Fruit fly (Drosophila melanogaster) whole organism, prepupa: ENCODE data around the gene ovm.

ENCODE experiments used
- Blimp-1 ChIP-seq: fragments of 200-800 bp; sonication (Bioruptor generic); optimal IDR thresholded peaks from 3 replicates; lab custom pipeline; 2017; ENCODE audit warnings: missing biosample characterization, missing genetic modification characterization, mild to moderate bottlenecking, moderate library complexity, missing genetic modification reagents
- CG10631 ChIP-seq: fragments of 200-800 bp; sonication (Bioruptor generic); optimal IDR thresholded peaks from 2 replicates; lab custom pipeline; 2016; ENCODE audit warnings: missing biosample characterization, missing genetic modification characterization
- CG10669 ChIP-seq: fragments of 200-800 bp; sonication (Bioruptor generic); optimal IDR thresholded peaks from 3 replicates; lab custom pipeline; 2018; ENCODE audit warnings: missing biosample characterization, mild to moderate bottlenecking, missing genetic modification characterization, moderate library complexity
- CG16779 ChIP-seq: fragments of 200-800 bp; sonication (Bioruptor generic); optimal IDR thresholded peaks from 3 replicates; lab custom pipeline; 2017; ENCODE audit warnings: missing biosample characterization, mild to moderate bottlenecking, missing genetic modification characterization
- CG3032 ChIP-seq: fragments of 200-800 bp; optimal IDR thresholded peaks from 2 replicates; lab custom pipeline; 2019; ENCODE audit warnings: missing biosample characterization, mild to moderate bottlenecking, missing genetic modification characterization, moderate library complexity
- CG4318 ChIP-seq: fragments of 200-800 bp; sonication (Bioruptor generic); optimal IDR thresholded peaks from 3 replicates; lab custom pipeline; 2017; ENCODE audit warnings: missing biosample characterization, mild to moderate bottlenecking, missing genetic modification characterization
- CG6792 ChIP-seq: fragments of 200-800 bp; sonication (Bioruptor generic); optimal IDR thresholded peaks from 3 replicates; lab custom pipeline; 2016; ENCODE audit warnings: missing biosample characterization, missing genetic modification characterization
- CG6854 ChIP-seq: fragments of 200-800 bp; sonication (Bioruptor generic); optimal IDR thresholded peaks from 2 replicates; lab custom pipeline; 2017; ENCODE audit warnings: missing biosample characterization, mild to moderate bottlenecking, missing genetic modification characterization
- CG7368 ChIP-seq: fragments of 200-800 bp; sonication (Bioruptor generic); optimal IDR thresholded peaks from 3 replicates; lab custom pipeline; 2016; ENCODE audit warnings: missing biosample characterization, missing genetic modification characterization
- CG8632 ChIP-seq: fragments of 200-800 bp; sonication (Bioruptor generic); optimal IDR thresholded peaks from 3 replicates; lab custom pipeline; 2016; ENCODE audit warnings: missing biosample characterization, missing genetic modification characterization
- Eip78C ChIP-seq: fragments of 200-800 bp; sonication (Bioruptor generic); peaks from one replicate; lab custom pipeline; 2016; ENCODE audit warnings: missing biosample characterization, missing genetic modification characterization
- Ets21C ChIP-seq: fragments of 200-800 bp; sonication (Bioruptor generic); optimal IDR thresholded peaks from 3 replicates; lab custom pipeline; 2016; ENCODE audit warnings: missing biosample characterization, missing genetic modification characterization
- Hr4 ChIP-seq: fragments of 200-800 bp; sonication (Bioruptor generic); optimal IDR thresholded peaks from 3 replicates; lab custom pipeline; 2016; ENCODE audit warnings: missing biosample characterization, missing genetic modification characterization
- Lpt ChIP-seq: fragments of 200-800 bp; sonication (Bioruptor generic); optimal IDR thresholded peaks from 3 replicates; lab custom pipeline; 2016; ENCODE audit warnings: missing biosample characterization, missing genetic modification characterization
- achi ChIP-seq: fragments of 200-800 bp; sonication (Bioruptor generic); optimal IDR thresholded peaks from 3 replicates; lab custom pipeline; 2016; ENCODE audit warnings: missing biosample characterization, missing genetic modification characterization
- esn ChIP-seq: fragments of 200-800 bp; sonication (Bioruptor generic); optimal IDR thresholded peaks from 2 replicates; lab custom pipeline; 2016; ENCODE audit warnings: missing biosample characterization, mild to moderate bottlenecking, missing genetic modification characterization, moderate library complexity
- spab ChIP-seq: fragments of 200-800 bp; sonication (Bioruptor generic); optimal IDR thresholded peaks from 2 replicates; lab custom pipeline; 2017; ENCODE audit warnings: missing biosample characterization, mild to moderate bottlenecking, missing genetic modification characterization, missing genetic modification reagents
- ss ChIP-seq, 2 experiments: fragments of 200-800 bp; sonication (Bioruptor generic); optimal IDR thresholded peaks; 2 replicates in 1 of 2; 3 replicates in 1 of 2; lab custom pipeline; 2017 to 2018; ENCODE audit warnings: mild to moderate bottlenecking in 2 of 2, missing biosample characterization in 2 of 2, missing genetic modification characterization in 2 of 2, moderate library complexity in 1 of 2

The ovm gene

DNA sequence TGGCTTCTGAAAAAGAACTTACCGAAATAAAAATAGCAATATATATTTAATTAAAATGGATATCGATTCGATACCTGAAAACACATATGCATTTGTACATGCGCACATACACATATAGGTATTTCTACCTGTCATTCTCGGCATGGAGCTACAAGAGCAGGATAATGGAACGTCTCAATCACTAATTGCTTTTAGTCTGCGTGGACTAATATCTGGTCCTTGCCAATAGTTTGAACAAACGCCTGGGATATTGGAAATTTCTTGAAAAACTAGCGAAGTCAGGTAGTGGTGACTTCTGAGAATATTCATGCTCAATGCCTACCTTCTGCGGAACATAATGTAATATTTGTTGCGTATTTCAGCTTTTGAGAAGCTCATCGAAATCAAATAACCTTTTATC is 51.6 kb downstream of the ovm start:
- TF ChIP-seq CG6792 (GFP tag; lab: Kevin White, UChicago) (no peak), CG3032 (no peak), CG7368 (GFP tag; lab: Kevin White, UChicago) (no peak), spab (GFP tag; lab: Kevin White, UChicago) (no peak), CG16779 (tag; lab: Kevin White, UChicago) (no peak), Hr4 (GFP tag; lab: Kevin White, UChicago) (no peak), Ets21C (GFP tag; lab: Kevin White, UChicago) (no peak), Eip78C (GFP tag; lab: Kevin White, UChicago) (peak; percentile 42), Blimp-1 (GFP tag; lab: Kevin White, UChicago) (no peak)

dm6 chr2L:88528-88927 is 52.3 kb downstream of the ovm start:
- TF ChIP-seq Blimp-1 (GFP tag; lab: Kevin White, UChicago) (peak; percentile 81), Lpt (no peak), ss (GFP tag; optimal IDR thresholded peaks at IDR 0.05; lab: Kevin White, UChicago) (no peak), achi (no peak), CG10631 (no peak), CG6854 (GFP tag; lab: Kevin White, UChicago) (peak; percentile 8), CG4318 (GFP tag; lab: Kevin White, UChicago) (no peak), spab (GFP tag; lab: Kevin White, UChicago) (no peak), CG8632 (GFP tag; lab: Kevin White, UChicago) (no peak), CG10669 (GFP tag; lab: Kevin White, UChicago) (no peak), esn (GFP tag; lab: Kevin White, UChicago) (peak; percentile 1)
